Worm (Caenorhabditis elegans): Measurements from ENCODE around the gene Y6G8.2.

DNA sequence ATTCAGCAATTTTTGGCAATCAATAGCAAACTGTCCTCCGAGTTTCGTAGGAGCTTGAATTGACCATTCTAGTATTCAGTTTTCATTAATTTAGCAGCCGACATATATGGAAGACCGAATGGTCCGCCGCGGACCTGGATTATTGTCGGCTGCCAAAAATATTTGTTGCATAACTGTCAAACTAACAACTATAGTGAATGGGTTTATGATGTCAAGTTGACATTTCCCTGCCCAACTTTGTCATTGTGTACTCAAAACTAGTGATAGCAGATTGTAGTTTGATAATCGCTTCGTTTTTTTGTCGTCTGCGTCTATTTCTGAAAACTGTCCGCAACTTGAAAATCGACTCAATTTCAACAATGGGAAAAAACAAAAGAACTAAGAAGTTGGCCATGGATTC, 49.4 kb downstream of the Y6G8.2 start, which contains the start of gene fbxa-176:
- TF ChIP-seq ztf-11 (tag; optimal IDR thresholded peaks at IDR 0.05) (no peak), sea-2 (GFP tag; optimal IDR thresholded peaks at IDR 0.05) (no peak), pqm-1 (tag; optimal IDR thresholded peaks at IDR 0.05) (peak; percentile 33), nhr-28 (tag; optimal IDR thresholded peaks at IDR 0.05) (no peak), unc-39 (tag; optimal IDR thresholded peaks at IDR 0.05) (no peak), nhr-67 (tag; optimal IDR thresholded peaks at IDR 0.05) (no peak), nhr-12 (tag; optimal IDR thresholded peaks at IDR 0.05) (no peak), nhr-76 (tag; optimal IDR thresholded peaks at IDR 0.05) (no peak), skn-1 (tag; optimal IDR thresholded peaks at IDR 0.05) (no peak), elt-1 (tag; optimal IDR thresholded peaks at IDR 0.05) (no peak), ama-1 (optimal IDR thresholded peaks at IDR 0.05) (no peak), fos-1 (tag; optimal IDR thresholded peaks at IDR 0.05) (no peak), nhr-237 (tag; optimal IDR thresholded peaks at IDR 0.05) (no peak), fkh-10 (GFP tag; optimal IDR thresholded peaks at IDR 0.05) (no peak)
